Worm (Caenorhabditis elegans) whole organism, L4 larva: ENCODE results near the gene lit-1.

Experiments used
- D1046.2 ChIP-seq: fragments of 200-800 bp; sonication (Bioruptor generic); IDR thresholded peaks from 2 replicates; pipeline ENCODE4 v1.3.6; 2022; ENCODE audit warnings: missing genetic modification characterization, missing compliant biosample characterization
- F10B5.3 ChIP-seq: sonication (generic microtip); optimal IDR thresholded peaks from 2 replicates; lab custom pipeline; 2016; ENCODE audit warnings: mild to moderate bottlenecking, missing genetic modification characterization, missing compliant biosample characterization
- F37D6.2 ChIP-seq: sonication (generic microtip); optimal IDR thresholded peaks from 2 replicates; lab custom pipeline; 2016; ENCODE audit warnings: mild to moderate bottlenecking, missing genetic modification characterization, missing compliant biosample characterization
- F49E8.2 ChIP-seq: sonication (generic microtip); optimal IDR thresholded peaks from 2 replicates; lab custom pipeline; 2016; ENCODE audit warnings: missing compliant biosample characterization, mild to moderate bottlenecking, missing genetic modification characterization, borderline replicate concordance
- T20F7.1 ChIP-seq: fragments of 200-800 bp; sonication (Bioruptor generic); optimal IDR thresholded peaks from 2 replicates; lab custom pipeline; 2018; ENCODE audit warnings: mild to moderate bottlenecking, missing genetic modification characterization, missing compliant biosample characterization
- T26A8.4 ChIP-seq: fragments of 200-800 bp; sonication (Bioruptor generic); IDR thresholded peaks from 2 replicates; pipeline ENCODE4 v1.3.6; 2022; ENCODE audit warnings: missing genetic modification characterization, missing compliant biosample characterization
- Y5F2A.4 ChIP-seq: fragments of 200-800 bp; sonication (Bioruptor generic); optimal IDR thresholded peaks from 2 replicates; lab custom pipeline; 2018; ENCODE audit warnings: mild to moderate bottlenecking, missing genetic modification characterization, missing compliant biosample characterization
- Y75B8A.6 ChIP-seq: fragments of 200-800 bp; sonication (Bioruptor generic); IDR thresholded peaks from 2 replicates; pipeline ENCODE4 v1.3.6; 2022; ENCODE audit warnings: missing genetic modification reagents, missing genetic modification characterization, missing compliant biosample characterization
- aha-1 ChIP-seq: fragments of 150-350 bp; peaks from one replicate; lab custom pipeline; 2014; ENCODE audit warnings: missing biosample characterization, missing genetic modification characterization
- aly-2 ChIP-seq: sonication (generic microtip); optimal IDR thresholded peaks from 2 replicates; lab custom pipeline; 2018; ENCODE audit warnings: missing biosample characterization, missing genetic modification characterization
- ceh-32 ChIP-seq: sonication (generic microtip); optimal IDR thresholded peaks from 2 replicates; lab custom pipeline; 2016; ENCODE audit warnings: mild to moderate bottlenecking, missing genetic modification characterization, missing compliant biosample characterization; ENCODE audit not compliant: poor library complexity
- ceh-44 ChIP-seq: fragments of 200-800 bp; sonication (Bioruptor generic); IDR thresholded peaks from 2 replicates; pipeline ENCODE4 v1.3.6; 2022; ENCODE audit warnings: missing genetic modification reagents, missing genetic modification characterization, missing compliant biosample characterization
- cey-2 ChIP-seq: sonication (generic microtip); optimal IDR thresholded peaks from 3 replicates; lab custom pipeline; 2017; ENCODE audit warnings: missing genetic modification characterization, mild to moderate bottlenecking, missing compliant biosample characterization, antibody characterized with exemption, borderline replicate concordance; ENCODE audit not compliant: insufficient read depth
- ctbp-1 ChIP-seq: fragments of 200-800 bp; sonication (Bioruptor generic); IDR thresholded peaks from 2 replicates; pipeline ENCODE4 v1.3.6; 2022; ENCODE audit warnings: missing genetic modification reagents, missing genetic modification characterization, missing compliant biosample characterization
- daf-16 ChIP-seq, 3 experiments: sonication (generic microtip); optimal IDR thresholded peaks; 2 replicates each; lab custom pipeline; 2016 to 2017; ENCODE audit warnings: missing genetic modification characterization in 3 of 3, missing genetic modification reagents in 3 of 3, mild to moderate bottlenecking in 2 of 3, missing compliant biosample characterization in 2 of 3, missing biosample characterization in 1 of 3, moderate library complexity in 1 of 3
- daf-19 ChIP-seq: fragments of 200-800 bp; sonication (Bioruptor generic); conservative IDR thresholded peaks from 2 replicates; pipeline ENCODE4 v1.3.6; 2022; ENCODE audit warnings: missing genetic modification characterization, missing compliant biosample characterization
- dmd-6 ChIP-seq: fragments of 200-800 bp; sonication (Bioruptor generic); IDR thresholded peaks from 2 replicates; pipeline ENCODE4 v1.3.6; 2022; ENCODE audit warnings: missing genetic modification reagents, missing genetic modification characterization, missing compliant biosample characterization
- dmd-8 ChIP-seq: fragments of 200-800 bp; sonication (Bioruptor generic); IDR thresholded peaks from 2 replicates; pipeline ENCODE4 v1.3.6; 2022; ENCODE audit warnings: missing genetic modification characterization, missing compliant biosample characterization
- dmd-9 ChIP-seq: fragments of 200-800 bp; sonication (Bioruptor generic); IDR thresholded peaks from 2 replicates; pipeline ENCODE4 v1.3.6; 2022; ENCODE audit warnings: missing genetic modification reagents, missing genetic modification characterization, missing compliant biosample characterization
- dve-1 ChIP-seq: sonication (generic microtip); optimal IDR thresholded peaks from 2 replicates; lab custom pipeline; 2017; ENCODE audit warnings: antibody characterized with exemption, mild to moderate bottlenecking, missing genetic modification characterization, missing compliant biosample characterization; ENCODE audit not compliant: insufficient read depth
- egl-43 ChIP-seq: fragments of 200-800 bp; sonication (Bioruptor generic); IDR thresholded peaks from 2 replicates; pipeline ENCODE4 v1.3.6; 2022; ENCODE audit warnings: missing genetic modification reagents, missing genetic modification characterization, missing compliant biosample characterization
- fkh-10 ChIP-seq: fragments of 150-350 bp; optimal IDR thresholded peaks from 2 replicates; lab custom pipeline; 2014; ENCODE audit warnings: missing biosample characterization, missing genetic modification reagents, missing genetic modification characterization
- fos-1 ChIP-seq: fragments of 150-350 bp; optimal IDR thresholded peaks from 2 replicates; lab custom pipeline; 2014; ENCODE audit warnings: missing biosample characterization, missing genetic modification characterization
- hlh-11 ChIP-seq: fragments of 200-800 bp; sonication (Bioruptor generic); optimal IDR thresholded peaks from 2 replicates; lab custom pipeline; 2018; ENCODE audit warnings: mild to moderate bottlenecking, missing genetic modification characterization, missing compliant biosample characterization
- hmg-1.1 ChIP-seq: fragments of 200-800 bp; sonication (Bioruptor generic); IDR thresholded peaks from 2 replicates; pipeline ENCODE4 v1.3.6; 2022; ENCODE audit warnings: missing genetic modification reagents, missing genetic modification characterization, missing compliant biosample characterization
- lim-7 ChIP-seq: fragments of 200-800 bp; sonication (Bioruptor generic); IDR thresholded peaks from 2 replicates; pipeline ENCODE4 v1.3.6; 2022; ENCODE audit warnings: missing genetic modification characterization, missing compliant biosample characterization
- lin-1 ChIP-seq: fragments of 200-800 bp; sonication (Bioruptor generic); IDR thresholded peaks from 2 replicates; pipeline ENCODE4 v1.3.6; 2022; ENCODE audit warnings: missing genetic modification reagents, missing genetic modification characterization, missing compliant biosample characterization
- lin-15B ChIP-seq: fragments of 150-350 bp; sonication (generic microtip); optimal IDR thresholded peaks from 3 replicates; lab custom pipeline; 2014; ENCODE audit warnings: missing biosample characterization, missing genetic modification characterization
- lin-38 ChIP-seq: fragments of 200-800 bp; sonication (Bioruptor generic); IDR thresholded peaks from 2 replicates; pipeline ENCODE4 v1.3.6; 2022; ENCODE audit warnings: missing genetic modification reagents, missing genetic modification characterization, missing compliant biosample characterization
- lin-39 ChIP-seq: fragments of 150-350 bp; optimal IDR thresholded peaks from 2 replicates; lab custom pipeline; 2014; ENCODE audit warnings: missing biosample characterization, missing genetic modification reagents, missing genetic modification characterization
- madf-5 ChIP-seq, 2 experiments: fragments of 200-800 bp; sonication (Bioruptor generic); IDR thresholded peaks; 2 replicates each; pipeline ENCODE4 v1.3.6; 2022; ENCODE audit warnings: missing compliant biosample characterization in 2 of 2, missing genetic modification characterization in 2 of 2
- mep-1 ChIP-seq: fragments of 150-350 bp; sonication (generic microtip); optimal IDR thresholded peaks from 3 replicates; lab custom pipeline; 2014; ENCODE audit warnings: missing biosample characterization, missing genetic modification characterization
- mes-2 ChIP-seq: sonication (generic microtip); optimal IDR thresholded peaks from 2 replicates; lab custom pipeline; 2016; ENCODE audit warnings: missing genotype, mild to moderate bottlenecking, missing genetic modification characterization, missing compliant biosample characterization; ENCODE audit not compliant: poor library complexity, severe bottlenecking
- mxl-3 ChIP-seq: fragments of 200-800 bp; sonication (Bioruptor generic); optimal IDR thresholded peaks from 2 replicates; lab custom pipeline; 2018; ENCODE audit warnings: mild to moderate bottlenecking, missing genetic modification characterization, missing compliant biosample characterization
- nhr-102 ChIP-seq: sonication (generic microtip); optimal IDR thresholded peaks from 2 replicates; lab custom pipeline; 2016; ENCODE audit warnings: mild to moderate bottlenecking, missing genetic modification characterization, moderate library complexity, missing compliant biosample characterization
- nhr-25 ChIP-seq: sonication (generic microtip); optimal IDR thresholded peaks from 2 replicates; lab custom pipeline; 2017; ENCODE audit warnings: missing genetic modification characterization, mild to moderate bottlenecking, missing compliant biosample characterization, antibody characterized with exemption, moderate library complexity, borderline replicate concordance; ENCODE audit not compliant: insufficient read depth
- nhr-77 ChIP-seq: fragments of 150-350 bp; optimal IDR thresholded peaks from 2 replicates; lab custom pipeline; 2014; ENCODE audit warnings: missing biosample characterization, missing genetic modification characterization
- pha-4 ChIP-seq, 2 experiments: fragments of 150-350 bp in 1 of 2; fragments of 200-800 bp in 1 of 2; sonication (Bioruptor generic) in 1 of 2; IDR thresholded peaks in 1 of 2; optimal IDR thresholded peaks in 1 of 2; 2 replicates each; pipeline versions ENCODE4 v1.3.6 to Lab custom; 2014 to 2022; ENCODE audit warnings: missing genetic modification characterization in 2 of 2, missing genetic modification reagents in 2 of 2, missing biosample characterization in 1 of 2, missing compliant biosample characterization in 1 of 2
- php-3 ChIP-seq: fragments of 200-800 bp; sonication (Bioruptor generic); IDR thresholded peaks from 2 replicates; pipeline ENCODE4 v1.3.6; 2022; ENCODE audit warnings: missing genetic modification reagents, missing genetic modification characterization, missing compliant biosample characterization
- pqm-1 ChIP-seq: sonication (generic microtip); optimal IDR thresholded peaks from 2 replicates; lab custom pipeline; 2017; ENCODE audit warnings: missing biosample characterization, missing genetic modification characterization
- saeg-2 ChIP-seq: fragments of 200-800 bp; sonication (Bioruptor generic); IDR thresholded peaks from 2 replicates; pipeline ENCODE4 v1.3.6; 2022; ENCODE audit warnings: missing genetic modification reagents, missing genetic modification characterization, missing compliant biosample characterization
- spr-1 ChIP-seq: sonication (generic microtip); optimal IDR thresholded peaks from 2 replicates; lab custom pipeline; 2016; ENCODE audit warnings: mild to moderate bottlenecking, missing genetic modification characterization, missing compliant biosample characterization
- unc-39 ChIP-seq: sonication (generic microtip); optimal IDR thresholded peaks from 2 replicates; lab custom pipeline; 2017; ENCODE audit warnings: missing biosample characterization, missing genetic modification characterization
- unc-62 ChIP-seq, 3 experiments: fragments of 150-350 bp in 1 of 3; sonication (generic microtip); optimal IDR thresholded peaks in 2 of 3; peaks in 1 of 3; 1 replicate in 1 of 3; 2 replicates in 2 of 3; lab custom pipeline; 2014 to 2017; ENCODE audit warnings: missing biosample characterization in 3 of 3, missing genetic modification characterization in 3 of 3, missing genetic modification reagents in 3 of 3, missing genotype in 1 of 3
- zag-1 ChIP-seq: fragments of 150-350 bp; optimal IDR thresholded peaks from 2 replicates; lab custom pipeline; 2014; ENCODE audit warnings: missing biosample characterization, missing genetic modification characterization
- zfp-3 ChIP-seq: fragments of 200-800 bp; sonication (Bioruptor generic); conservative IDR thresholded peaks from 2 replicates; pipeline ENCODE4 v1.3.6; 2022; ENCODE audit warnings: missing genetic modification reagents, missing genetic modification characterization, missing compliant biosample characterization
- zip-2 ChIP-seq: fragments of 150-350 bp; optimal IDR thresholded peaks from 2 replicates; lab custom pipeline; 2014; ENCODE audit warnings: missing biosample characterization, missing genetic modification characterization

lit-1 gene

DNA sequence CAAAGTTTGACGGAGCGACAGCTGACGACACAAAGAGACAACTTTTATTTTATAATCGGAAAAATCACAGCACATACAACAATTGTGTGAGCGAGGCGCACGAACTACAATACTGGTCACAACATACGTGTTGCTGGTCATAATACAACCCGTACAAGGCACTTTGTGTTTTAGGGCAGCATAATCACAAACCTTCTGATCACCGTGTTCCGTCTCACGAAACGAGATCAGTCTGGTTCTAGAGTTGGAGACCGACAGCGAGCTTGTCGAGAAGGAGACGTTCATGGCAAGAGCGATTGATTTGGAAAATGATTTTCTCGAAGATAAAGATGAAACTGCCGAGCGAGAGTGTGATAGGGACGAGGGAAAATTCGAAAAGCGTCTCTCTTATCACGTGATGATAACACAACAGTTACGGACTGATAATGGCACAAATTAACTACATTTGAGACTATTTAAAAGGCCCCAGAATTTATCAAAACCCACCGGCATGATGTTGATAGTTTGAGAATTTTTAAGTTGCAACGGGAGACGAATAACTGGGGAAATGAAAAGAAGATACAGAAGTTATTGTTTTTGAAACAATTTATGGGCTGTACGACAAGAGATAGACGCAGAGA is 65.0 kb downstream of the lit-1 start (continued):
- 0 out of 2 replicates have a peak, but pooled peaks have one; percentile 9 for TF ChIP-seq lin-1
- peak; percentile 41 for TF ChIP-seq mes-2 (tag; lab: Kevin White, UChicago)
- TF ChIP-seq unc-62 (GFP tag; optimal IDR thresholded peaks at IDR 0.05 in 1 of 2; lab: Kevin White, UChicago) = no peak
- TF ChIP-seq unc-62 (tag; optimal IDR thresholded peaks at IDR 0.05; lab: Kevin White, UChicago) = no peak
- no peak for TF ChIP-seq Y5F2A.4
- TF ChIP-seq unc-39 = no peak
- TF ChIP-seq dmd-9 (GFP tag; lab: Robert Waterston, UW) = no peak
- no peak for TF ChIP-seq ctbp-1 (GFP tag; lab: Robert Waterston, UW)
- no peak for TF ChIP-seq T20F7.1
- no peak for TF ChIP-seq Y75B8A.6 (GFP tag; lab: Robert Waterston, UW)
- peak; percentile 76 for TF ChIP-seq hlh-11
- TF ChIP-seq aly-2 = no peak
- TF ChIP-seq daf-19 = no peak

DNA sequence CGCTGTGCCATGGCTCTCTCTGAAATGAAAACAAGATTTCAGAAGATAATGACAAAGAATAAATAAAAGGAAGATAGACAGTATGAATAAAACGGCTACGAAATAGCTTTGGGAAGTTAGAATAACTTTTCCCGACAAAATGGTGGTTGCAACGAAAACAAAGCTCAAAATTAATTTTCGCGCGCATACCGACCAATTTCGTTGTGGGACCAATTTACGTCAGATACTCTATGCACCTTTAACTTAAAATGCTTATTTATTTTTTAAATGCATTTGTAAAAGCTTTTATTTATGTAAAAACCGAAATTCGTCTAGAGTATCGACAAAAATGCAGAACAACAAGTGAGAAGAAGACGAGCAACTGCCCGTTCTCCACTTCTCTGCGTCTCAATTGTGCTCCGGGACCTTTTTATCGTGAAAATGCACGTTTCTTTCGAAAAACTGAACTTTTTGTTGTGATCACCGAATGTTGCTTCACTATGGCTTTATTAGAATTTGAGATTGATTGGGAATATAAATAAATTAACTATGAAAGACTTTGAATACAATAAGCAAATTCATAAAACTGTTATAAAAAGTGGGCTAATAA is 66.4 kb downstream of the lit-1 start, which contains the start of gene rml-1:
TSS of gene rml-1 (minus strand) at position 19 of the 589 bp plus-strand sequence.
- TF ChIP-seq mep-1 (tag; lab: Kevin White, UChicago) (no peak), aha-1 (peak; percentile 17), ceh-32 (tag; lab: Kevin White, UChicago) (no peak), nhr-102 (tag; lab: Kevin White, UChicago) (no peak), zag-1 (tag; lab: Kevin White, UChicago) (no peak), mxl-3 (GFP tag; lab: Kevin White, UChicago) (no peak), ctbp-1 (GFP tag; lab: Robert Waterston, UW) (no peak), T26A8.4 (GFP tag; lab: Robert Waterston, UW) (no peak), madf-5 (GFP tag; IDR thresholded peaks at IDR 0.05; lab: Robert Waterston, UW) (no peak), lin-38 (GFP tag; lab: Robert Waterston, UW) (peak; percentile 55), fos-1 (no peak), F10B5.3 (tag; lab: Kevin White, UChicago) (no peak), ceh-44 (no peak), D1046.2 (no peak), dmd-8 (GFP tag; lab: Robert Waterston, UW) (no peak), hmg-1.1 (GFP tag; lab: Robert Waterston, UW) (no peak), php-3 (GFP tag; lab: Robert Waterston, UW) (no peak), T20F7.1 (no peak), lin-39 (tag; lab: Kevin White, UChicago) (no peak), lim-7 (GFP tag; lab: Robert Waterston, UW) (no peak), hlh-11 (no peak), zip-2 (tag; lab: Kevin White, UChicago) (no peak), dmd-6 (no peak), cey-2 (tag; lab: Kevin White, UChicago) (no peak), lin-15B (tag; lab: Kevin White, UChicago) (no peak), saeg-2 (GFP tag; lab: Robert Waterston, UW) (no peak), F37D6.2 (tag; lab: Kevin White, UChicago) (no peak), spr-1 (no peak), dve-1 (no peak), egl-43 (GFP tag; lab: Robert Waterston, UW) (no peak), pha-4 (GFP tag; IDR thresholded peaks at IDR 0.05; lab: Robert Waterston, UW) (no peak), pha-4 (tag; optimal IDR thresholded peaks at IDR 0.05; lab: Kevin White, UChicago) (no peak), nhr-77 (tag; lab: Kevin White, UChicago) (no peak), nhr-25 (tag; lab: Kevin White, UChicago) (no peak), zfp-3 (no peak), F49E8.2 (peak; percentile 66), fkh-10 (no peak), daf-16 (GFP tag; optimal IDR thresholded peaks at IDR 0.05; lab: Kevin White, UChicago) (no peak), daf-16 (tag; optimal IDR thresholded peaks at IDR 0.05; lab: Kevin White, UChicago) (peak; percentile 9), pqm-1 (tag; lab: Kevin White, UChicago) (no peak)
